Worm (Caenorhabditis elegans): ENCODE results near the gene pqn-54.

The pqn-54 gene

ce11 chrV:1451334-1451733, 13.5 kb upstream of the pqn-54 start, which contains the start of gene srj-23:
TSS of gene srj-23 (plus strand) at chrV:1451634.
- TF ChIP-seq mbf-1 (tag; optimal IDR thresholded peaks at IDR 0.05) (no peak), R02D3.7 (tag; optimal IDR thresholded peaks at IDR 0.05) (no peak), nhr-23 (tag; optimal IDR thresholded peaks at IDR 0.05) (no peak), elt-3 (tag; optimal IDR thresholded peaks at IDR 0.05) (no peak), peb-1 (tag; optimal IDR thresholded peaks at IDR 0.05) (no peak), lin-11 (tag; optimal IDR thresholded peaks at IDR 0.05) (no peak), ZK546.5 (tag; optimal IDR thresholded peaks at IDR 0.05) (no peak), crh-2 (tag; optimal IDR thresholded peaks at IDR 0.05) (no peak), sma-3 (GFP tag; optimal IDR thresholded peaks at IDR 0.05) (no peak)

DNA sequence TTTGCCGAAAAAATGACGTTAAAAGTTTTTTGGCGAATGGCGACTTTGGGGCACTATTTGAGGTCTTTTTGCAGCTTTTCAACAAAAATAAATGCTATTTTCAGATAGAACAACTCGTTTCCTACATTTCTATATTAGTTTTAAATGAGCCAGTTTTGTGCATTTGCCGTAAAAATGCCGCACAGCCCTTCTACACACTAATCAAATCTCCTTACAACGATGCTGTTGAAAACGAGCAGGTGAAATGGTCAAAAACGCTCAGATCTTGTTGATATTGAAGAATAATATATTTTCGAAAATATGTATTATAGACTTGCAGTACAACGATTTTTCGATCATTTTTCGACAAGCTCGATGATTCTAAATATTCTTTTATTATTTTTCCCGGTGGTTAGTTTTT, 10.0 kb upstream of the pqn-54 start, which contains the start of gene chil-14:
chil-14 (plus strand) TSS at position 301 of the 400 bp plus-strand sequence.
- TF ChIP-seq R02D3.7 (tag; optimal IDR thresholded peaks at IDR 0.05) (no peak), zag-1 (tag; optimal IDR thresholded peaks at IDR 0.05) (no peak), lsy-2 (tag; optimal IDR thresholded peaks at IDR 0.05) (no peak), nhr-6 (tag; optimal IDR thresholded peaks at IDR 0.05) (no peak), blmp-1 (tag; optimal IDR thresholded peaks at IDR 0.05; ENCODE audit: insufficient read depth) (no peak), lin-39 (tag; optimal IDR thresholded peaks at IDR 0.05) (no peak), F13H6.1 (tag; optimal IDR thresholded peaks at IDR 0.05) (no peak), lin-13 (GFP tag; optimal IDR thresholded peaks at IDR 0.05) (no peak), nhr-237 (tag; optimal IDR thresholded peaks at IDR 0.05) (no peak), peb-1 (tag; optimal IDR thresholded peaks at IDR 0.05) (no peak), lin-11 (tag; optimal IDR thresholded peaks at IDR 0.05) (no peak), nhr-25 (tag; optimal IDR thresholded peaks at IDR 0.05) (no peak), ZK546.5 (tag; optimal IDR thresholded peaks at IDR 0.05) (no peak), ztf-11 (tag; optimal IDR thresholded peaks at IDR 0.05) (no peak)

ce11 chrV:1455280-1455679, 9.5 kb upstream of the pqn-54 start:
- no peak for TF ChIP-seq sma-3 (GFP tag; optimal IDR thresholded peaks at IDR 0.05)
- no peak for TF ChIP-seq sma-9 (GFP tag; optimal IDR thresholded peaks at IDR 0.05)
- no peak for TF ChIP-seq sma-9 (tag; optimal IDR thresholded peaks at IDR 0.05)
- no peak for TF ChIP-seq unc-55 (GFP tag; optimal IDR thresholded peaks at IDR 0.05)
- no peak for TF ChIP-seq elt-3 (tag; optimal IDR thresholded peaks at IDR 0.05)
- no peak for TF ChIP-seq fos-1 (tag; optimal IDR thresholded peaks at IDR 0.05)
- no peak for TF ChIP-seq ztf-11 (tag; optimal IDR thresholded peaks at IDR 0.05)
- no peak for TF ChIP-seq zag-1 (tag; optimal IDR thresholded peaks at IDR 0.05)
- TF ChIP-seq sem-4 (tag; optimal IDR thresholded peaks at IDR 0.05), result no peak

ce11 chrV:1456614-1457013, 8.2 kb upstream of the pqn-54 start:
- TF ChIP-seq ama-1 (optimal IDR thresholded peaks at IDR 0.05), result no peak
- no peak for TF ChIP-seq blmp-1 (tag; optimal IDR thresholded peaks at IDR 0.05; ENCODE audit: insufficient read depth)
- no peak for TF ChIP-seq nhr-77 (tag; optimal IDR thresholded peaks at IDR 0.05)
- TF ChIP-seq nhr-25 (tag; optimal IDR thresholded peaks at IDR 0.05), result no peak
- no peak for TF ChIP-seq lin-11 (tag; optimal IDR thresholded peaks at IDR 0.05)
- no peak for TF ChIP-seq C34F6.9 (tag; optimal IDR thresholded peaks at IDR 0.05)
- TF ChIP-seq nhr-12 (tag; optimal IDR thresholded peaks at IDR 0.05), result no peak
- peak; percentile 45 for TF ChIP-seq sma-9 (GFP tag; optimal IDR thresholded peaks at IDR 0.05)
- TF ChIP-seq sma-9 (tag; optimal IDR thresholded peaks at IDR 0.05), result no peak
- peak in 1 of 2 experiments; percentile 41 for TF ChIP-seq lsy-2 (tag; optimal IDR thresholded peaks at IDR 0.05)
- TF ChIP-seq lin-13 (GFP tag; optimal IDR thresholded peaks at IDR 0.05), result no peak
- TF ChIP-seq mdl-1 (tag; optimal IDR thresholded peaks at IDR 0.05), result no peak
- TF ChIP-seq F13H6.1 (tag; optimal IDR thresholded peaks at IDR 0.05), result no peak
- no peak for TF ChIP-seq ceh-82 (tag; optimal IDR thresholded peaks at IDR 0.05)

ce11 chrV:1459374-1459926, 5.3 kb upstream of the pqn-54 start:
- TF ChIP-seq fos-1 (tag; optimal IDR thresholded peaks at IDR 0.05) (peak; percentile 33), nhr-12 (tag; optimal IDR thresholded peaks at IDR 0.05) (no peak), crh-2 (tag; optimal IDR thresholded peaks at IDR 0.05) (peak; percentile 2), dmd-4 (tag; optimal IDR thresholded peaks at IDR 0.05) (no peak), lin-11 (tag; optimal IDR thresholded peaks at IDR 0.05) (no peak), egl-27 (tag; optimal IDR thresholded peaks at IDR 0.05) (no peak), sma-9 (GFP tag; optimal IDR thresholded peaks at IDR 0.05) (peak; percentile 56), sma-9 (tag; optimal IDR thresholded peaks at IDR 0.05) (no peak), gmeb-1 (tag; optimal IDR thresholded peaks at IDR 0.05) (peak; percentile 14)

All from whole organism, L2 larva.